Fruit fly (Drosophila melanogaster) whole organism, embryonic: Measurements from ENCODE around the gene fig.

ENCODE experiments used
- Atf3 ChIP-seq: fragments of 200-800 bp; sonication (Bioruptor generic); optimal IDR thresholded peaks from 3 replicates; lab custom pipeline; 2016; ENCODE audit warnings: missing biosample characterization, missing genetic modification characterization
- Awh ChIP-seq: fragments of 200-800 bp; sonication (Bioruptor generic); IDR thresholded peaks from 2 replicates; pipeline ENCODE4, ENCODE4 v1.3.6; 2022; ENCODE audit warnings: missing biosample characterization, missing genetic modification characterization
- BtbVII ChIP-seq: fragments of 200-800 bp; sonication (Bioruptor generic); optimal IDR thresholded peaks from 3 replicates; lab custom pipeline; 2017; ENCODE audit warnings: missing biosample characterization, mild to moderate bottlenecking, missing genetic modification characterization
- CG11504 ChIP-seq: fragments of 200-800 bp; sonication (Bioruptor generic); optimal IDR thresholded peaks from 3 replicates; lab custom pipeline; 2019; ENCODE audit warnings: missing biosample characterization, mild to moderate bottlenecking, missing genetic modification characterization, moderate library complexity
- CG14441 ChIP-seq: fragments of 200-800 bp; sonication (Bioruptor generic); IDR thresholded peaks from 2 replicates; pipeline ENCODE4 v1.3.6; 2022; ENCODE audit warnings: missing biosample characterization, missing genetic modification characterization
- CG16863 ChIP-seq: fragments of 200-800 bp; sonication (Bioruptor generic); optimal IDR thresholded peaks from 3 replicates; lab custom pipeline; 2016; ENCODE audit warnings: missing biosample characterization, missing genetic modification characterization
- CG17328 ChIP-seq: fragments of 200-800 bp; sonication (Bioruptor generic); IDR thresholded peaks from 2 replicates; pipeline ENCODE4 v1.3.6; 2022; ENCODE audit warnings: missing biosample characterization, missing genetic modification characterization
- CG1792 ChIP-seq: fragments of 200-800 bp; sonication (Bioruptor generic); optimal IDR thresholded peaks from 2 replicates; lab custom pipeline; 2016; ENCODE audit warnings: missing biosample characterization, missing genetic modification characterization
- CG32772 ChIP-seq: fragments of 200-800 bp; sonication (Bioruptor generic); IDR thresholded peaks from 2 replicates; pipeline ENCODE4 v1.3.6; 2022; ENCODE audit warnings: missing biosample characterization, missing genetic modification characterization
- CG7372 ChIP-seq: fragments of 200-800 bp; sonication (Bioruptor generic); IDR thresholded peaks from 2 replicates; pipeline ENCODE4 v1.3.6; 2022; ENCODE audit warnings: missing biosample characterization, missing genetic modification characterization
- CG8281 ChIP-seq: fragments of 200-800 bp; sonication (Bioruptor generic); optimal IDR thresholded peaks from 2 replicates; lab custom pipeline; 2018; ENCODE audit warnings: missing biosample characterization, mild to moderate bottlenecking, missing genetic modification characterization, moderate library complexity
- CG8924 ChIP-seq: fragments of 200-800 bp; optimal IDR thresholded peaks from 3 replicates; lab custom pipeline; 2019; ENCODE audit warnings: missing biosample characterization, mild to moderate bottlenecking, missing genetic modification characterization, moderate library complexity
- CG9817 ChIP-seq: fragments of 200-800 bp; sonication (Bioruptor generic); optimal IDR thresholded peaks from 2 replicates; lab custom pipeline; 2018; ENCODE audit warnings: missing biosample characterization, mild to moderate bottlenecking, missing genetic modification characterization, moderate library complexity
- CG9876 ChIP-seq: fragments of 200-800 bp; sonication (Bioruptor generic); optimal IDR thresholded peaks from 2 replicates; lab custom pipeline; 2016; ENCODE audit warnings: missing biosample characterization, missing genetic modification characterization
- CkIIα-i1 ChIP-seq: fragments of 200-800 bp; sonication (Bioruptor generic); IDR thresholded peaks from 2 replicates; pipeline ENCODE4 v1.3.6; 2022; ENCODE audit warnings: missing biosample characterization, missing genetic modification characterization
- Deaf1 ChIP-seq: fragments of 200-800 bp; optimal IDR thresholded peaks from 3 replicates; lab custom pipeline; 2019; ENCODE audit warnings: missing biosample characterization, mild to moderate bottlenecking, missing genetic modification characterization, moderate library complexity
- Drgx ChIP-seq: fragments of 200-800 bp; sonication (Bioruptor generic); IDR thresholded peaks from 2 replicates; pipeline ENCODE4 v1.3.6; 2022; ENCODE audit warnings: missing biosample characterization, missing genetic modification characterization
- E2f1 ChIP-seq: fragments of 200-800 bp; sonication (Bioruptor generic); IDR thresholded peaks from 2 replicates; pipeline ENCODE4 v1.3.6; 2022; ENCODE audit warnings: missing biosample characterization, missing genetic modification characterization
- Gug ChIP-seq: fragments of 200-800 bp; sonication (Bioruptor generic); IDR thresholded peaks from 4 replicates; pipeline ENCODE4 v1.3.6; 2022; ENCODE audit warnings: missing biosample characterization, missing genetic modification characterization
- H15 ChIP-seq: fragments of 200-800 bp; sonication (Bioruptor generic); IDR thresholded peaks from 3 replicates; pipeline ENCODE4 v1.3.6; 2022; ENCODE audit warnings: missing biosample characterization, missing genetic modification characterization
- HLH3B ChIP-seq: fragments of 200-800 bp; sonication (Bioruptor generic); IDR thresholded peaks from 2 replicates; pipeline ENCODE4 v1.3.6; 2022; ENCODE audit warnings: missing biosample characterization, missing genetic modification characterization
- Mrtf ChIP-seq: fragments of 200-800 bp; sonication (Bioruptor generic); IDR thresholded peaks from 3 replicates; pipeline ENCODE4 v1.3.6; 2022; ENCODE audit warnings: missing biosample characterization, missing genetic modification characterization
- Oli ChIP-seq: fragments of 200-800 bp; sonication (Bioruptor generic); optimal IDR thresholded peaks from 2 replicates; lab custom pipeline; 2018; ENCODE audit warnings: missing biosample characterization, mild to moderate bottlenecking, missing genetic modification characterization, moderate library complexity
- PHDP ChIP-seq: fragments of 200-800 bp; sonication (Bioruptor generic); optimal IDR thresholded peaks from 3 replicates; lab custom pipeline; 2018; ENCODE audit warnings: missing biosample characterization, mild to moderate bottlenecking, missing genetic modification characterization, moderate library complexity
- Pdp1 ChIP-seq, 2 experiments: fragments of 200-800 bp; sonication (Bioruptor generic); optimal IDR thresholded peaks; 3 replicates each; lab custom pipeline; 2016; ENCODE audit warnings: missing biosample characterization in 2 of 2, missing genetic modification characterization in 2 of 2, mild to moderate bottlenecking in 1 of 2, moderate library complexity in 1 of 2
- Rx ChIP-seq: fragments of 200-800 bp; sonication (Bioruptor generic); IDR thresholded peaks from 2 replicates; pipeline ENCODE4 v1.3.6; 2022; ENCODE audit warnings: missing biosample characterization, missing genetic modification characterization
- Xbp1 ChIP-seq: fragments of 200-800 bp; sonication (Bioruptor generic); optimal IDR thresholded peaks from 3 replicates; lab custom pipeline; 2016; ENCODE audit warnings: missing biosample characterization, mild to moderate bottlenecking, missing genetic modification characterization
- ac ChIP-seq: fragments of 200-800 bp; sonication (Bioruptor generic); optimal IDR thresholded peaks from 3 replicates; lab custom pipeline; 2017; ENCODE audit warnings: missing biosample characterization, mild to moderate bottlenecking, missing genetic modification characterization
- ap ChIP-seq: fragments of 200-800 bp; sonication (Bioruptor generic); IDR thresholded peaks from 2 replicates; pipeline ENCODE4 v1.3.6; 2022; ENCODE audit warnings: missing biosample characterization, missing genetic modification characterization
- ara ChIP-seq: fragments of 200-800 bp; sonication (Bioruptor generic); IDR thresholded peaks from 2 replicates; pipeline ENCODE4 v1.3.6; 2022; ENCODE audit warnings: missing biosample characterization, missing genetic modification characterization
- bsh ChIP-seq, 2 experiments: fragments of 200-800 bp; sonication (Bioruptor generic); optimal IDR thresholded peaks; 2 replicates each; lab custom pipeline; 2017 to 2018; ENCODE audit warnings: mild to moderate bottlenecking in 2 of 2, missing biosample characterization in 2 of 2, missing genetic modification characterization in 2 of 2, moderate library complexity in 1 of 2
- dmrt11E ChIP-seq: fragments of 200-800 bp; sonication (Bioruptor generic); optimal IDR thresholded peaks from 3 replicates; lab custom pipeline; 2018; ENCODE audit warnings: missing biosample characterization, mild to moderate bottlenecking, missing genetic modification characterization, moderate library complexity
- dmrt99B ChIP-seq: fragments of 200-800 bp; sonication (Bioruptor generic); optimal IDR thresholded peaks from 2 replicates; lab custom pipeline; 2018; ENCODE audit warnings: missing biosample characterization, mild to moderate bottlenecking, missing genetic modification characterization, moderate library complexity
- esg ChIP-seq: fragments of 200-800 bp; sonication (Bioruptor generic); conservative IDR thresholded peaks from 2 replicates; pipeline ENCODE4 v1.3.6; 2022; ENCODE audit warnings: missing biosample characterization, missing genetic modification characterization
- fru ChIP-seq: fragments of >200 bp; optimal IDR thresholded peaks from 2 replicates; lab custom pipeline; 2017
- grau ChIP-seq: fragments of 200-800 bp; optimal IDR thresholded peaks from 3 replicates; lab custom pipeline; 2019; ENCODE audit warnings: missing biosample characterization, mild to moderate bottlenecking, missing genetic modification characterization, moderate library complexity
- ken ChIP-seq: fragments of 200-800 bp; sonication (Bioruptor generic); IDR thresholded peaks from 3 replicates; pipeline ENCODE4 v1.3.6; 2022; ENCODE audit warnings: missing biosample characterization, missing genetic modification characterization
- nau ChIP-seq: fragments of 200-800 bp; sonication (Bioruptor generic); optimal IDR thresholded peaks from 3 replicates; lab custom pipeline; 2017; ENCODE audit warnings: missing biosample characterization, mild to moderate bottlenecking, missing genetic modification characterization, missing genetic modification reagents
- nom ChIP-seq: fragments of 200-800 bp; sonication (Bioruptor generic); optimal IDR thresholded peaks from 2 replicates; lab custom pipeline; 2017; ENCODE audit warnings: missing biosample characterization, missing genetic modification characterization, mild to moderate bottlenecking, moderate library complexity, missing genetic modification reagents
- otp ChIP-seq: fragments of 200-800 bp; sonication (Bioruptor generic); IDR thresholded peaks from 3 replicates; pipeline ENCODE4, ENCODE4 v1.3.6; 2022; ENCODE audit warnings: missing biosample characterization, missing genetic modification characterization
- prd ChIP-seq, 3 experiments: fragments of >200 bp in 2 of 3; fragments of 200-800 bp in 1 of 3; sonication (Bioruptor generic) in 1 of 3; optimal IDR thresholded peaks in 2 of 3; IDR thresholded peaks in 1 of 3; 2 replicates in 2 of 3; 3 replicates in 1 of 3; pipeline versions ENCODE4 v1.3.6 to Lab custom; 2017 to 2022; ENCODE audit warnings: missing biosample characterization in 1 of 3, missing genetic modification characterization in 1 of 3
- sisA ChIP-seq: fragments of 200-800 bp; sonication (Bioruptor generic); IDR thresholded peaks from 2 replicates; pipeline ENCODE4 v1.3.6; 2022; ENCODE audit warnings: missing biosample characterization, missing genetic modification characterization
- sug ChIP-seq: fragments of 200-800 bp; optimal IDR thresholded peaks from 2 replicates; lab custom pipeline; 2019; ENCODE audit warnings: missing biosample characterization, mild to moderate bottlenecking, missing genetic modification characterization, moderate library complexity
- tin ChIP-seq: fragments of 200-800 bp; sonication (Bioruptor generic); optimal IDR thresholded peaks from 3 replicates; lab custom pipeline; 2016; ENCODE audit warnings: missing biosample characterization, missing genetic modification characterization
- ttk ChIP-seq: fragments of 200-800 bp; sonication (Bioruptor generic); IDR thresholded peaks from 2 replicates; pipeline ENCODE4 v2.1.2; 2022; ENCODE audit warnings: missing biosample characterization, missing genetic modification characterization
- unpg ChIP-seq: fragments of 200-800 bp; sonication (Bioruptor generic); optimal IDR thresholded peaks from 3 replicates; lab custom pipeline; 2018; ENCODE audit warnings: missing biosample characterization, mild to moderate bottlenecking, missing genetic modification characterization, moderate library complexity
- wek ChIP-seq: fragments of 200-800 bp; sonication (Bioruptor generic); optimal IDR thresholded peaks from 3 replicates; lab custom pipeline; 2018; ENCODE audit warnings: missing biosample characterization, mild to moderate bottlenecking, missing genetic modification characterization, moderate library complexity

fig gene

dm6 chr3R:29757226-29757625 is 23.0 kb downstream of the fig start (continued):
- TF ChIP-seq CG14441 (no peak; the same call in 1 of the 2 replicates), PHDP (tag; lab: Kevin White, UChicago) (peak; percentile 25), wek (GFP tag; lab: Kevin White, UChicago) (peak; percentile 67), Deaf1 (tag; lab: Kevin White, UChicago) (peak; percentile 0), nom (GFP tag; lab: Kevin White, UChicago) (peak; percentile 87), otp (GFP tag; lab: Robert Waterston, UW) (0 out of 3 replicates have a peak, but pooled peaks have one; percentile 19), Atf3 (GFP tag; lab: Kevin White, UChicago) (peak; percentile 0), sug (tag; lab: Kevin White, UChicago) (no peak), dmrt99B (tag; lab: Kevin White, UChicago) (peak; percentile 0), dmrt11E (no peak), esg (no peak), CG9876 (GFP tag; lab: Kevin White, UChicago) (no peak), CG1792 (GFP tag; lab: Kevin White, UChicago) (peak; percentile 68), Pdp1 (GFP tag; optimal IDR thresholded peaks at IDR 0.05; lab: Kevin White, UChicago) (peak in 1 of 2 experiments; percentile 2), BtbVII (peak; percentile 15), CG11504 (peak; percentile 27), ac (GFP tag; lab: Kevin White, UChicago) (no peak)

- no peak for TF ChIP-seq CkIIα-i1 (GFP tag; lab: Robert Waterston, UW)
- no peak for TF ChIP-seq Oli (tag; lab: Kevin White, UChicago)
- peak; percentile 13; the same call in 1 of the 2 replicates for TF ChIP-seq Drgx
Observed at dm6 chr3R:29756153-29756552, 24.1 kb downstream of the fig start.

- TF ChIP-seq bsh (GFP tag; optimal IDR thresholded peaks at IDR 0.05; lab: Kevin White, UChicago) (peak in 1 of 2 experiments; percentile 4), CG14441 (peak; percentile 66), esg (0 out of 2 replicates have a peak, but pooled peaks have one; percentile 21), Awh (GFP tag; lab: Robert Waterston, UW) (peak; percentile 45; the same call in 1 of the 2 replicates), tin (GFP tag; lab: Kevin White, UChicago) (peak; percentile 23), unpg (peak; percentile 19), ap (0 out of 2 replicates have a peak, but pooled peaks have one; percentile 11), Rx (GFP tag; lab: Robert Waterston, UW) (peak; percentile 56; the same call in 1 of the 2 replicates), CG8281 (tag; lab: Kevin White, UChicago) (no peak), H15 (GFP tag; lab: Robert Waterston, UW) (peak; percentile 53; the same call in 1 of the 3 replicates), ken (GFP tag; lab: Robert Waterston, UW) (peak; percentile 63; the same call in 2 of the 3 replicates), Mrtf (GFP tag; lab: Robert Waterston, UW) (peak; percentile 32; the same call in 1 of the 3 replicates), CG9817 (tag; lab: Kevin White, UChicago) (peak; percentile 32), ara (GFP tag; lab: Robert Waterston, UW) (peak; percentile 34; the same call in 1 of the 2 replicates), CG17328 (GFP tag; lab: Robert Waterston, UW) (0 out of 2 replicates have a peak, but pooled peaks have one; percentile 18), E2f1 (GFP tag; lab: Robert Waterston, UW) (no peak), Xbp1 (GFP tag; lab: Kevin White, UChicago) (peak; percentile 31), prd (optimal IDR thresholded peaks at IDR 0.05; lab: Kevin White, UChicago) (no peak), prd (GFP tag; IDR thresholded peaks at IDR 0.05; lab: Robert Waterston, UW) (peak; percentile 46; the same call in 1 of the 3 replicates), CG8924 (tag; lab: Kevin White, UChicago) (no peak), CG32772 (GFP tag; lab: Robert Waterston, UW) (peak; percentile 52), sisA (GFP tag; lab: Robert Waterston, UW) (peak; percentile 67), CG16863 (GFP tag; lab: Kevin White, UChicago) (no peak), grau (tag; lab: Kevin White, UChicago) (peak; percentile 3), CG7372 (GFP tag; lab: Robert Waterston, UW) (0 out of 2 replicates have a peak, but pooled peaks have one; percentile 42), nau (GFP tag; lab: Kevin White, UChicago) (no peak), fru (lab: Kevin White, UChicago) (no peak), HLH3B (GFP tag; lab: Robert Waterston, UW) (peak; percentile 45; the same call in 1 of the 2 replicates), ttk (GFP tag; lab: Robert Waterston, UW) (0 out of 2 replicates have a peak, but pooled peaks have one; percentile 28), Gug (GFP tag; lab: Robert Waterston, UW) (peak; percentile 29; the same call in 1 of the 4 replicates)
Observed at dm6 chr3R:29755248-29755647, 25.0 kb downstream of the fig start.
